Fruit fly (Drosophila melanogaster): ENCODE measurements around the gene CG6800.

- TF ChIP-seq CTCF (optimal IDR thresholded peaks at IDR 0.05) (no peak), CG8478 (optimal IDR thresholded peaks at IDR 0.05) (no peak)
Observed at dm6 chr3R:21739010-21739409, 36.9 kb upstream of the CG6800 start, which contains the start of gene CG34034.
